Fruit fly (Drosophila melanogaster): ENCODE data around the gene CG33928.

CG33928 gene

dm6 chr2L:17410358-17410757, 26.0 kb downstream of the CG33928 start, which contains the start of the genes Polr2J and CG15141 (continued):
- TF ChIP-seq dimm (GFP tag; IDR thresholded peaks at IDR 0.05) (no peak), Lim3 (GFP tag; IDR thresholded peaks at IDR 0.05) (peak; percentile 56; the same call in 1 of the 2 replicates), lab (GFP tag; optimal IDR thresholded peaks at IDR 0.05) (peak; percentile 86), CG5180 (GFP tag; optimal IDR thresholded peaks at IDR 0.05) (no peak), CG31365 (tag; optimal IDR thresholded peaks at IDR 0.05) (no peak), CG3726 (GFP tag; IDR thresholded peaks at IDR 0.05) (peak; percentile 68; the same call in 2 of the 3 replicates), Dll (GFP tag; IDR thresholded peaks at IDR 0.05; ENCODE audit: partially characterized antibody) (peak; percentile 96), Dek (tag; optimal IDR thresholded peaks at IDR 0.05) (no peak), Awh (GFP tag; IDR thresholded peaks at IDR 0.05) (peak; percentile 37; the same call in 1 of the 2 replicates), ATbp (GFP tag; optimal IDR thresholded peaks at IDR 0.05) (peak; percentile 48), crol (GFP tag; IDR thresholded peaks at IDR 0.05) (no peak), pfk (GFP tag; optimal IDR thresholded peaks at IDR 0.05) (no peak), Ravus (GFP tag; IDR thresholded peaks at IDR 0.05) (peak; percentile 65), CG30403 (GFP tag; optimal IDR thresholded peaks at IDR 0.05) (peak; percentile 94), sens (GFP tag) (no peak), odd (GFP tag; optimal IDR thresholded peaks at IDR 0.05) (no peak), CG11093 (GFP tag; IDR thresholded peaks at IDR 0.05) (peak; percentile 72; the same call in 2 of the 3 replicates), CG12744 (GFP tag; optimal IDR thresholded peaks at IDR 0.05) (peak; percentile 21), HLHmδ (GFP tag; optimal IDR thresholded peaks at IDR 0.05) (no peak), CG5953 (GFP tag; IDR thresholded peaks at IDR 0.05) (no peak), CrebB (tag; optimal IDR thresholded peaks at IDR 0.05) (peak; percentile 59), CG2116 (GFP tag; optimal IDR thresholded peaks at IDR 0.05) (peak; percentile 71), CG34422 (GFP tag; IDR thresholded peaks at IDR 0.05) (peak; percentile 82; the same call in 2 of the 3 replicates), CG11504 (tag; optimal IDR thresholded peaks at IDR 0.05) (no peak), CG4617 (GFP tag; optimal IDR thresholded peaks at IDR 0.05; ENCODE audit: borderline replicate concordance) (peak; percentile 89), Dip2 (GFP tag; IDR thresholded peaks at IDR 0.05) (no peak), CG2202 (tag; optimal IDR thresholded peaks at IDR 0.05) (peak; percentile 65), CG4707 (GFP tag; optimal IDR thresholded peaks at IDR 0.05) (no peak), fd3F (GFP tag; optimal IDR thresholded peaks at IDR 0.05) (peak; percentile 84), Mrtf (GFP tag; IDR thresholded peaks at IDR 0.05) (peak; percentile 54; the same call in 1 of the 3 replicates), Vsx1 (GFP tag; optimal IDR thresholded peaks at IDR 0.05) (peak; percentile 82), sna (GFP tag; IDR thresholded peaks at IDR 0.05; ENCODE audit: partially characterized antibody) (peak; percentile 84), CG13775 (GFP tag; optimal IDR thresholded peaks at IDR 0.05) (peak; percentile 92), CG6791 (GFP tag; IDR thresholded peaks at IDR 0.05; ENCODE audit: partially characterized antibody) (peak; percentile 73), CG10321 (GFP tag; IDR thresholded peaks at IDR 0.05) (0 out of 2 replicates have a peak, but pooled peaks have one; percentile 35), CG1024 (GFP tag; IDR thresholded peaks at IDR 0.05) (no peak; the same call in 1 of the 2 replicates), CG17568 (GFP tag; optimal IDR thresholded peaks at IDR 0.05) (no peak), nau (GFP tag; optimal IDR thresholded peaks at IDR 0.05) (no peak), CG7357 (GFP tag; IDR thresholded peaks at IDR 0.05) (peak; percentile 79), Drgx (GFP tag; IDR thresholded peaks at IDR 0.05) (peak; percentile 60), CG17361 (GFP tag; IDR thresholded peaks at IDR 0.05) (no peak; the same call in 1 of the 3 replicates), B-H2 (GFP tag; optimal IDR thresholded peaks at IDR 0.05) (peak; percentile 79), btn (GFP tag; optimal IDR thresholded peaks at IDR 0.05) (peak; percentile 44), Hmx (GFP tag; optimal IDR thresholded peaks at IDR 0.05) (peak; percentile 24), emc (GFP tag; optimal IDR thresholded peaks at IDR 0.05) (peak; percentile 29), bigmax (GFP tag; optimal IDR thresholded peaks at IDR 0.05) (no peak), CG16779 (GFP tag; IDR thresholded peaks at IDR 0.05) (peak; percentile 27; the same call in 1 of the 2 replicates), CG12155 (GFP tag; optimal IDR thresholded peaks at IDR 0.05) (peak; percentile 85), cas (GFP tag; IDR thresholded peaks at IDR 0.05) (peak; percentile 67), Camta (GFP tag; optimal IDR thresholded peaks at IDR 0.05) (peak; percentile 59), usp (GFP tag; optimal IDR thresholded peaks at IDR 0.05) (no peak)
